Fruit fly (Drosophila melanogaster) whole organism, prepupa: ENCODE data around the gene Arp1.
A peak's percentile ranks its signal among the peaks of the same experiment; 100 is the strongest.

Source experiments
- Blimp-1 ChIP-seq: fragments of 200-800 bp; sonication (Bioruptor generic); optimal IDR thresholded peaks from 3 replicates; lab custom pipeline; 2017; ENCODE audit warnings: missing biosample characterization, missing genetic modification characterization, mild to moderate bottlenecking, moderate library complexity, missing genetic modification reagents
- CG10631 ChIP-seq: fragments of 200-800 bp; sonication (Bioruptor generic); optimal IDR thresholded peaks from 2 replicates; lab custom pipeline; 2016; ENCODE audit warnings: missing biosample characterization, missing genetic modification characterization
- CG10669 ChIP-seq: fragments of 200-800 bp; sonication (Bioruptor generic); optimal IDR thresholded peaks from 3 replicates; lab custom pipeline; 2018; ENCODE audit warnings: missing biosample characterization, mild to moderate bottlenecking, missing genetic modification characterization, moderate library complexity
- CG11762 ChIP-seq: fragments of 200-800 bp; sonication (Bioruptor generic); optimal IDR thresholded peaks from 3 replicates; lab custom pipeline; 2016; ENCODE audit warnings: missing biosample characterization, missing genetic modification characterization; ENCODE audit not compliant: insufficient read depth
- CG1621 ChIP-seq: fragments of 200-800 bp; sonication (Bioruptor generic); optimal IDR thresholded peaks from 3 replicates; lab custom pipeline; 2018; ENCODE audit warnings: missing biosample characterization, mild to moderate bottlenecking, missing genetic modification characterization
- CG16779 ChIP-seq: fragments of 200-800 bp; sonication (Bioruptor generic); optimal IDR thresholded peaks from 3 replicates; lab custom pipeline; 2017; ENCODE audit warnings: missing biosample characterization, mild to moderate bottlenecking, missing genetic modification characterization
- CG3032 ChIP-seq: fragments of 200-800 bp; optimal IDR thresholded peaks from 2 replicates; lab custom pipeline; 2019; ENCODE audit warnings: missing biosample characterization, mild to moderate bottlenecking, missing genetic modification characterization, moderate library complexity
- CG31627 ChIP-seq: fragments of 200-800 bp; sonication (Bioruptor generic); optimal IDR thresholded peaks from 3 replicates; lab custom pipeline; 2016; ENCODE audit warnings: missing biosample characterization, missing genetic modification characterization
- CG32006 ChIP-seq: fragments of 200-800 bp; sonication (Bioruptor generic); optimal IDR thresholded peaks from 3 replicates; lab custom pipeline; 2017; ENCODE audit warnings: missing biosample characterization, mild to moderate bottlenecking, missing genetic modification characterization
- CG34406 ChIP-seq: fragments of 200-800 bp; sonication (Bioruptor generic); optimal IDR thresholded peaks from 3 replicates; lab custom pipeline; 2016; ENCODE audit warnings: missing biosample characterization, missing genetic modification characterization
- CG4318 ChIP-seq: fragments of 200-800 bp; sonication (Bioruptor generic); optimal IDR thresholded peaks from 3 replicates; lab custom pipeline; 2017; ENCODE audit warnings: missing biosample characterization, mild to moderate bottlenecking, missing genetic modification characterization
- CG6163 ChIP-seq: fragments of 200-800 bp; sonication (Bioruptor generic); IDR thresholded peaks from 3 replicates; pipeline ENCODE4 v1.3.6; 2022; ENCODE audit warnings: missing biosample characterization, missing genetic modification characterization
- CG6276 ChIP-seq: fragments of 200-800 bp; sonication (Bioruptor generic); optimal IDR thresholded peaks from 2 replicates; lab custom pipeline; 2017; ENCODE audit warnings: missing biosample characterization, mild to moderate bottlenecking, missing genetic modification characterization
- CG6792 ChIP-seq: fragments of 200-800 bp; sonication (Bioruptor generic); optimal IDR thresholded peaks from 3 replicates; lab custom pipeline; 2016; ENCODE audit warnings: missing biosample characterization, missing genetic modification characterization
- CG6808 ChIP-seq: fragments of 200-800 bp; sonication (Bioruptor generic); optimal IDR thresholded peaks from 3 replicates; lab custom pipeline; 2017; ENCODE audit warnings: missing biosample characterization, missing genetic modification characterization, mild to moderate bottlenecking, moderate library complexity, missing genetic modification reagents
- CG6854 ChIP-seq: fragments of 200-800 bp; sonication (Bioruptor generic); optimal IDR thresholded peaks from 2 replicates; lab custom pipeline; 2017; ENCODE audit warnings: missing biosample characterization, mild to moderate bottlenecking, missing genetic modification characterization
- CG7368 ChIP-seq: fragments of 200-800 bp; sonication (Bioruptor generic); optimal IDR thresholded peaks from 3 replicates; lab custom pipeline; 2016; ENCODE audit warnings: missing biosample characterization, missing genetic modification characterization
- CG8119 ChIP-seq: fragments of 200-800 bp; sonication (Bioruptor generic); IDR thresholded peaks from 3 replicates; pipeline ENCODE4 v1.3.6; 2022; ENCODE audit warnings: missing biosample characterization, missing genetic modification characterization
- CG8319 ChIP-seq: fragments of 200-800 bp; sonication (Bioruptor generic); optimal IDR thresholded peaks from 3 replicates; lab custom pipeline; 2016; ENCODE audit warnings: missing biosample characterization, missing genetic modification characterization
- CG8632 ChIP-seq: fragments of 200-800 bp; sonication (Bioruptor generic); optimal IDR thresholded peaks from 3 replicates; lab custom pipeline; 2016; ENCODE audit warnings: missing biosample characterization, missing genetic modification characterization
- Eip75B ChIP-seq: fragments of 200-800 bp; sonication (Bioruptor generic); optimal IDR thresholded peaks from 3 replicates; lab custom pipeline; 2016; ENCODE audit warnings: missing biosample characterization, missing genetic modification characterization
- Eip78C ChIP-seq: fragments of 200-800 bp; sonication (Bioruptor generic); peaks from one replicate; lab custom pipeline; 2016; ENCODE audit warnings: missing biosample characterization, missing genetic modification characterization
- Eip93F ChIP-seq: fragments of 200-800 bp; sonication (Bioruptor generic); optimal IDR thresholded peaks from 2 replicates; lab custom pipeline; 2016; ENCODE audit warnings: missing biosample characterization, mild to moderate bottlenecking, missing genetic modification characterization
- Ets21C ChIP-seq: fragments of 200-800 bp; sonication (Bioruptor generic); optimal IDR thresholded peaks from 3 replicates; lab custom pipeline; 2016; ENCODE audit warnings: missing biosample characterization, missing genetic modification characterization
- Ets96B ChIP-seq: fragments of 200-800 bp; optimal IDR thresholded peaks from 2 replicates; lab custom pipeline; 2019; ENCODE audit warnings: missing biosample characterization, mild to moderate bottlenecking, missing genetic modification characterization, moderate library complexity
- Gug ChIP-seq: fragments of 200-800 bp; sonication (Bioruptor generic); IDR thresholded peaks from 2 replicates; pipeline ENCODE4 v1.3.6; 2022; ENCODE audit warnings: missing biosample characterization, missing genetic modification characterization
- Hr38 ChIP-seq: sonication (Bioruptor generic); optimal IDR thresholded peaks from 2 replicates; lab custom pipeline; 2016; ENCODE audit warnings: missing biosample characterization, missing genetic modification characterization
- Hr39 ChIP-seq: fragments of 200-800 bp; sonication (Bioruptor generic); optimal IDR thresholded peaks from 2 replicates; lab custom pipeline; 2016; ENCODE audit warnings: missing biosample characterization, missing genetic modification characterization
- Hr4 ChIP-seq: fragments of 200-800 bp; sonication (Bioruptor generic); optimal IDR thresholded peaks from 3 replicates; lab custom pipeline; 2016; ENCODE audit warnings: missing biosample characterization, missing genetic modification characterization
- Lpt ChIP-seq: fragments of 200-800 bp; sonication (Bioruptor generic); optimal IDR thresholded peaks from 3 replicates; lab custom pipeline; 2016; ENCODE audit warnings: missing biosample characterization, missing genetic modification characterization
- Sox102F ChIP-seq: fragments of 200-800 bp; sonication (Bioruptor generic); optimal IDR thresholded peaks from 2 replicates; lab custom pipeline; 2016; ENCODE audit warnings: missing biosample characterization, mild to moderate bottlenecking, missing genetic modification characterization
- Sox14 ChIP-seq: fragments of 200-800 bp; sonication (Bioruptor generic); optimal IDR thresholded peaks from 3 replicates; lab custom pipeline; 2016; ENCODE audit warnings: missing biosample characterization, missing genetic modification characterization
- Sox15 ChIP-seq: fragments of 200-800 bp; sonication (Bioruptor generic); optimal IDR thresholded peaks from 3 replicates; lab custom pipeline; 2016; ENCODE audit warnings: missing biosample characterization, missing genetic modification characterization
- achi ChIP-seq: fragments of 200-800 bp; sonication (Bioruptor generic); optimal IDR thresholded peaks from 3 replicates; lab custom pipeline; 2016; ENCODE audit warnings: missing biosample characterization, missing genetic modification characterization
- acj6 ChIP-seq: fragments of 200-800 bp; sonication (Bioruptor generic); optimal IDR thresholded peaks from 3 replicates; lab custom pipeline; 2016; ENCODE audit warnings: missing biosample characterization, missing genetic modification characterization
- cyc ChIP-seq: fragments of 200-800 bp; sonication (Bioruptor generic); optimal IDR thresholded peaks from 3 replicates; lab custom pipeline; 2016; ENCODE audit warnings: missing biosample characterization, missing genetic modification characterization
- dac ChIP-seq: fragments of 200-800 bp; sonication (Bioruptor generic); optimal IDR thresholded peaks from 2 replicates; lab custom pipeline; 2017; ENCODE audit warnings: missing biosample characterization, mild to moderate bottlenecking, missing genetic modification characterization
- dsx ChIP-seq: fragments of 200-800 bp; optimal IDR thresholded peaks from 3 replicates; lab custom pipeline; 2019; ENCODE audit warnings: missing biosample characterization, mild to moderate bottlenecking, missing genetic modification characterization, moderate library complexity; ENCODE audit not compliant: poor library complexity, severe bottlenecking
- esn ChIP-seq: fragments of 200-800 bp; sonication (Bioruptor generic); optimal IDR thresholded peaks from 2 replicates; lab custom pipeline; 2016; ENCODE audit warnings: missing biosample characterization, mild to moderate bottlenecking, missing genetic modification characterization, moderate library complexity
- fd59A ChIP-seq: fragments of 200-800 bp; sonication (Bioruptor generic); optimal IDR thresholded peaks from 2 replicates; lab custom pipeline; 2017; ENCODE audit warnings: missing biosample characterization, mild to moderate bottlenecking, missing genetic modification characterization, missing genetic modification reagents
- fd85E ChIP-seq: fragments of 200-800 bp; sonication (Bioruptor generic); optimal IDR thresholded peaks from 3 replicates; lab custom pipeline; 2016; ENCODE audit warnings: missing biosample characterization, missing genetic modification characterization
- fkh ChIP-seq: fragments of 200-800 bp; sonication (Bioruptor generic); optimal IDR thresholded peaks from 3 replicates; lab custom pipeline; 2017; ENCODE audit warnings: missing biosample characterization, mild to moderate bottlenecking, missing genetic modification characterization, moderate library complexity
- net ChIP-seq: fragments of 200-800 bp; sonication (Bioruptor generic); optimal IDR thresholded peaks from 3 replicates; lab custom pipeline; 2016; ENCODE audit warnings: missing biosample characterization, missing genetic modification characterization
- pdm3 ChIP-seq: fragments of 200-800 bp; sonication (Bioruptor generic); optimal IDR thresholded peaks from 3 replicates; lab custom pipeline; 2016; ENCODE audit warnings: missing biosample characterization, missing genetic modification characterization
- salr ChIP-seq, 2 experiments: fragments of 200-800 bp; sonication (Bioruptor generic); optimal IDR thresholded peaks; 3 replicates each; lab custom pipeline; 2016 to 2018; ENCODE audit warnings: missing biosample characterization in 2 of 2, missing genetic modification characterization in 2 of 2, mild to moderate bottlenecking in 1 of 2
- spab ChIP-seq: fragments of 200-800 bp; sonication (Bioruptor generic); optimal IDR thresholded peaks from 2 replicates; lab custom pipeline; 2017; ENCODE audit warnings: missing biosample characterization, mild to moderate bottlenecking, missing genetic modification characterization, missing genetic modification reagents
- ss ChIP-seq, 2 experiments: fragments of 200-800 bp; sonication (Bioruptor generic); optimal IDR thresholded peaks; 2 replicates in 1 of 2; 3 replicates in 1 of 2; lab custom pipeline; 2017 to 2018; ENCODE audit warnings: mild to moderate bottlenecking in 2 of 2, missing biosample characterization in 2 of 2, missing genetic modification characterization in 2 of 2, moderate library complexity in 1 of 2
- svp ChIP-seq: fragments of 200-800 bp; sonication (Bioruptor generic); peaks from one replicate; lab custom pipeline; 2016; ENCODE audit warnings: missing biosample characterization, missing genetic modification characterization
- vri ChIP-seq: fragments of 200-800 bp; sonication (Bioruptor generic); optimal IDR thresholded peaks from 3 replicates; lab custom pipeline; 2016; ENCODE audit warnings: missing biosample characterization, mild to moderate bottlenecking, missing genetic modification characterization

Gene Arp1

dm6 chr3R:12717588-12718535 is 26.3 kb downstream of the Arp1 start:
- no peak for TF ChIP-seq CG3032
- TF ChIP-seq CG6276 (GFP tag; lab: Kevin White, UChicago), result peak; percentile 16
- no peak for TF ChIP-seq net (GFP tag; lab: Kevin White, UChicago)
- TF ChIP-seq Hr38 (GFP tag; lab: Kevin White, UChicago), result no peak
- TF ChIP-seq CG4318 (GFP tag; lab: Kevin White, UChicago), result no peak
- peak; percentile 40 for TF ChIP-seq fd59A (GFP tag; lab: Kevin White, UChicago)
- peak; percentile 21 for TF ChIP-seq achi (GFP tag; lab: Kevin White, UChicago)
- no peak for TF ChIP-seq CG10669 (GFP tag; lab: Kevin White, UChicago)
- peak; percentile 41 for TF ChIP-seq CG6792 (GFP tag; lab: Kevin White, UChicago)
- TF ChIP-seq CG8632 (GFP tag; lab: Kevin White, UChicago), result peak; percentile 2
- TF ChIP-seq salr (GFP tag; optimal IDR thresholded peaks at IDR 0.05; lab: Kevin White, UChicago), result peak in 1 of 2 experiments; percentile 36
- TF ChIP-seq CG10631 (GFP tag; lab: Kevin White, UChicago), result peak; percentile 51
- no peak for TF ChIP-seq fd85E (GFP tag; lab: Kevin White, UChicago)
- TF ChIP-seq Eip93F (GFP tag; lab: Kevin White, UChicago), result peak; percentile 36
- peak; percentile 87 for TF ChIP-seq Eip78C
- TF ChIP-seq CG6808 (GFP tag; lab: Kevin White, UChicago), result peak; percentile 10
- no peak for TF ChIP-seq Blimp-1 (GFP tag; lab: Kevin White, UChicago)
- peak; percentile 24 for TF ChIP-seq acj6 (GFP tag; lab: Kevin White, UChicago)
- no peak for TF ChIP-seq CG16779 (tag; lab: Kevin White, UChicago)
- TF ChIP-seq esn (GFP tag; lab: Kevin White, UChicago), result peak; percentile 50
- peak; percentile 68 for TF ChIP-seq CG6163 (GFP tag; lab: Robert Waterston, UW)
- peak; percentile 40 for TF ChIP-seq CG31627 (GFP tag; lab: Kevin White, UChicago)
- peak; percentile 34 for TF ChIP-seq Hr39 (GFP tag; lab: Kevin White, UChicago)
- TF ChIP-seq fkh (GFP tag; lab: Kevin White, UChicago), result peak; percentile 65
- TF ChIP-seq ss (GFP tag; optimal IDR thresholded peaks at IDR 0.05; lab: Kevin White, UChicago), result peak in 1 of 2 experiments; percentile 26
- TF ChIP-seq Eip75B (GFP tag; lab: Kevin White, UChicago), result peak; percentile 17
- TF ChIP-seq Ets21C (GFP tag; lab: Kevin White, UChicago), result no peak
- no peak for TF ChIP-seq CG6854
- TF ChIP-seq Sox15 (GFP tag; lab: Kevin White, UChicago), result no peak
- no peak for TF ChIP-seq cyc (GFP tag; lab: Kevin White, UChicago)
- peak; percentile 61 for TF ChIP-seq CG32006
- TF ChIP-seq CG1621, result no peak
- peak; percentile 62 for TF ChIP-seq vri (GFP tag; lab: Kevin White, UChicago)
- no peak for TF ChIP-seq dsx (GFP tag; lab: Kevin White, UChicago)
- no peak for TF ChIP-seq Ets96B (tag; lab: Kevin White, UChicago)
- no peak for TF ChIP-seq CG34406 (GFP tag; lab: Kevin White, UChicago)
- peak; percentile 6 for TF ChIP-seq Sox14 (GFP tag; lab: Kevin White, UChicago)
- TF ChIP-seq CG11762, result no peak
- TF ChIP-seq CG8319 (GFP tag; lab: Kevin White, UChicago), result no peak
- TF ChIP-seq svp, result peak; percentile 87
- peak; percentile 25 for TF ChIP-seq CG7368 (GFP tag; lab: Kevin White, UChicago)
- TF ChIP-seq Hr4, result peak; percentile 67
- TF ChIP-seq Lpt (GFP tag; lab: Kevin White, UChicago), result no peak
- TF ChIP-seq Sox102F (GFP tag; lab: Kevin White, UChicago), result no peak
- TF ChIP-seq pdm3 (GFP tag; lab: Kevin White, UChicago), result peak; percentile 41
- TF ChIP-seq dac (GFP tag; lab: Kevin White, UChicago), result no peak
- TF ChIP-seq spab (GFP tag; lab: Kevin White, UChicago), result no peak
- TF ChIP-seq CG8119, result peak; percentile 52; the same call in 2 of the 3 replicates
- TF ChIP-seq Gug, result peak; percentile 53
